Worm (Caenorhabditis elegans) whole organism, L1 larva: ENCODE data around the gene srz-6.

Source experiments
- C04F5.9 ChIP-seq: sonication (generic microtip); optimal IDR thresholded peaks from 2 replicates; lab custom pipeline; 2016; ENCODE audit warnings: missing genetic modification characterization, missing compliant biosample characterization
- C34B4.2 ChIP-seq: sonication (generic microtip); optimal IDR thresholded peaks from 2 replicates; lab custom pipeline; 2017; ENCODE audit warnings: mild to moderate bottlenecking, missing genetic modification characterization, missing compliant biosample characterization
- F16B12.6 ChIP-seq: fragments of 150-350 bp; optimal IDR thresholded peaks from 2 replicates; lab custom pipeline; 2014; ENCODE audit warnings: missing biosample characterization, missing genetic modification characterization
- Y116A8C.19 ChIP-seq: sonication (generic microtip); optimal IDR thresholded peaks from 2 replicates; lab custom pipeline; 2016; ENCODE audit warnings: missing compliant biosample characterization, missing genetic modification characterization, borderline replicate concordance
- aha-1 ChIP-seq: fragments of 150-350 bp; optimal IDR thresholded peaks from 2 replicates; lab custom pipeline; 2014; ENCODE audit warnings: missing biosample characterization, missing genetic modification characterization
- alr-1 ChIP-seq: fragments of 200-800 bp; sonication (Bioruptor generic); optimal IDR thresholded peaks from 2 replicates; lab custom pipeline; 2018; ENCODE audit warnings: borderline replicate concordance, mild to moderate bottlenecking, missing genetic modification characterization, missing compliant biosample characterization
- ceh-63 ChIP-seq: fragments of 200-800 bp; sonication (Bioruptor generic); optimal IDR thresholded peaks from 2 replicates; lab custom pipeline; 2018; ENCODE audit warnings: mild to moderate bottlenecking, missing genetic modification characterization, missing compliant biosample characterization
- efl-1 ChIP-seq, 4 experiments: fragments of 150-350 bp; optimal IDR thresholded peaks in 3 of 4; peaks in 1 of 4; 1 replicate in 1 of 4; 2 replicates in 3 of 4; lab custom pipeline; 2014; ENCODE audit warnings: missing biosample characterization in 2 of 4, missing genetic modification characterization in 2 of 4, missing genetic modification reagents in 2 of 4
- egl-27 ChIP-seq, 2 experiments: fragments of 150-350 bp in 1 of 2; sonication (generic microtip); optimal IDR thresholded peaks; 3 replicates each; lab custom pipeline; 2017 to 2018; ENCODE audit warnings: missing biosample characterization in 2 of 2, missing genetic modification characterization in 2 of 2, missing genetic modification reagents in 2 of 2
- elt-2 ChIP-seq: sonication (generic microtip); optimal IDR thresholded peaks from 2 replicates; lab custom pipeline; 2016; ENCODE audit warnings: missing genetic modification characterization, mild to moderate bottlenecking, inconsistent platforms, missing compliant biosample characterization, missing genetic modification reagents
- elt-3 ChIP-seq, 6 experiments: fragments of 150-350 bp in 1 of 6; sonication (generic microtip); optimal IDR thresholded peaks; 2 replicates each; lab custom pipeline; 2017 to 2018; ENCODE audit warnings: missing biosample characterization in 6 of 6, missing genetic modification characterization in 6 of 6, inconsistent platforms in 1 of 6
- ets-5 ChIP-seq: fragments of 200-800 bp; sonication (Bioruptor generic); IDR thresholded peaks from 2 replicates; pipeline ENCODE4 v1.3.6; 2022; ENCODE audit warnings: missing genetic modification characterization, missing compliant biosample characterization
- fkh-4 ChIP-seq: sonication (generic microtip); optimal IDR thresholded peaks from 2 replicates; lab custom pipeline; 2016; ENCODE audit warnings: missing compliant biosample characterization, missing genetic modification characterization, borderline replicate concordance
- fos-1 ChIP-seq: fragments of 150-350 bp; optimal IDR thresholded peaks from 2 replicates; lab custom pipeline; 2014; ENCODE audit warnings: missing biosample characterization, missing genetic modification characterization
- grh-1 ChIP-seq: fragments of 200-800 bp; sonication (Bioruptor generic); IDR thresholded peaks from 2 replicates; pipeline ENCODE4 v1.3.6; 2022; ENCODE audit warnings: missing genetic modification reagents, missing genetic modification characterization, missing compliant biosample characterization
- hlh-4 ChIP-seq: sonication (generic microtip); optimal IDR thresholded peaks from 2 replicates; lab custom pipeline; 2016; ENCODE audit warnings: mild to moderate bottlenecking, missing genetic modification characterization, missing compliant biosample characterization
- jun-1 ChIP-seq: fragments of 150-350 bp; optimal IDR thresholded peaks from 2 replicates; lab custom pipeline; 2014; ENCODE audit warnings: missing biosample characterization, missing genetic modification reagents, missing genetic modification characterization
- lin-14 ChIP-seq: fragments of 200-800 bp; sonication (Bioruptor generic); optimal IDR thresholded peaks from 2 replicates; lab custom pipeline; 2018; ENCODE audit warnings: mild to moderate bottlenecking, missing genetic modification characterization, moderate library complexity, missing compliant biosample characterization
- lin-35 ChIP-seq, 2 experiments: fragments of 150-350 bp; optimal IDR thresholded peaks; 2 replicates each; lab custom pipeline; 2014; ENCODE audit warnings: missing biosample characterization in 2 of 2, missing genetic modification characterization in 2 of 2, missing genetic modification reagents in 2 of 2
- lin-39 ChIP-seq: fragments of 150-350 bp; optimal IDR thresholded peaks from 2 replicates; lab custom pipeline; 2014; ENCODE audit warnings: missing biosample characterization, missing genetic modification reagents, missing genetic modification characterization
- mab-9 ChIP-seq: fragments of 200-800 bp; sonication (Bioruptor generic); IDR thresholded peaks from 2 replicates; pipeline ENCODE4 v1.3.6; 2022; ENCODE audit warnings: missing genetic modification reagents, missing genetic modification characterization, missing compliant biosample characterization
- mef-2 ChIP-seq: fragments of 150-350 bp; optimal IDR thresholded peaks from 2 replicates; lab custom pipeline; 2014; ENCODE audit warnings: missing biosample characterization, missing genetic modification characterization
- nhr-11 ChIP-seq: fragments of 150-350 bp; optimal IDR thresholded peaks from 2 replicates; lab custom pipeline; 2014; ENCODE audit warnings: missing biosample characterization, missing genetic modification characterization
- nhr-20 ChIP-seq: sonication (generic microtip); optimal IDR thresholded peaks from 2 replicates; lab custom pipeline; 2016; ENCODE audit warnings: mild to moderate bottlenecking, missing genetic modification characterization, missing compliant biosample characterization
- nhr-47 ChIP-seq: sonication (generic microtip); optimal IDR thresholded peaks from 2 replicates; lab custom pipeline; 2016; ENCODE audit warnings: mild to moderate bottlenecking, missing genetic modification characterization, moderate library complexity, missing compliant biosample characterization
- pag-3 ChIP-seq: sonication (generic microtip); optimal IDR thresholded peaks from 2 replicates; lab custom pipeline; 2017; ENCODE audit warnings: missing genetic modification characterization, mild to moderate bottlenecking, missing compliant biosample characterization, antibody characterized with exemption, borderline replicate concordance; ENCODE audit not compliant: insufficient read depth
- rnt-1 ChIP-seq: sonication (generic microtip); optimal IDR thresholded peaks from 2 replicates; lab custom pipeline; 2016; ENCODE audit warnings: mild to moderate bottlenecking, missing genetic modification characterization, moderate library complexity, missing compliant biosample characterization
- skn-1 ChIP-seq: fragments of 150-350 bp; optimal IDR thresholded peaks from 2 replicates; lab custom pipeline; 2014; ENCODE audit warnings: missing biosample characterization, missing genetic modification characterization
- snpc-4 ChIP-seq: fragments of 150-350 bp; optimal IDR thresholded peaks from 2 replicates; lab custom pipeline; 2014; ENCODE audit warnings: missing biosample characterization, missing genetic modification characterization
- sptf-1 ChIP-seq: fragments of 150-350 bp; optimal IDR thresholded peaks from 2 replicates; lab custom pipeline; 2014; ENCODE audit warnings: missing biosample characterization, missing genetic modification characterization
- swsn-7 ChIP-seq: sonication (generic microtip); optimal IDR thresholded peaks from 2 replicates; lab custom pipeline; 2016; ENCODE audit warnings: missing genetic modification characterization, missing compliant biosample characterization
- tlp-1 ChIP-seq: fragments of 150-350 bp; optimal IDR thresholded peaks from 2 replicates; lab custom pipeline; 2014; ENCODE audit warnings: missing biosample characterization, missing genetic modification characterization
- unc-86 ChIP-seq: sonication (generic microtip); optimal IDR thresholded peaks from 2 replicates; lab custom pipeline; 2016; ENCODE audit warnings: missing genetic modification characterization, missing compliant biosample characterization
- xbp-1 ChIP-seq: sonication (generic microtip); optimal IDR thresholded peaks from 2 replicates; lab custom pipeline; 2016; ENCODE audit warnings: missing genetic modification characterization, missing compliant biosample characterization
- zip-4 ChIP-seq: fragments of 200-800 bp; sonication (Bioruptor generic); optimal IDR thresholded peaks from 2 replicates; lab custom pipeline; 2018; ENCODE audit warnings: mild to moderate bottlenecking, missing genetic modification characterization, moderate library complexity, missing compliant biosample characterization
- ztf-11 ChIP-seq, 2 experiments: sonication (generic microtip); optimal IDR thresholded peaks; 2 replicates each; lab custom pipeline; 2016 to 2017; ENCODE audit warnings: missing genetic modification characterization in 2 of 2, missing biosample characterization in 1 of 2, missing compliant biosample characterization in 1 of 2
- ztf-4 ChIP-seq: fragments of 150-350 bp; optimal IDR thresholded peaks from 2 replicates; lab custom pipeline; 2014; ENCODE audit warnings: missing biosample characterization, missing genetic modification characterization

Gene srz-6

ce11 chrII:12519616-12520015 is 27.6 kb downstream of the srz-6 start, which contains the start of gene ceh-99:
Gene ceh-99 (plus strand): TSS chrII:12519981.
- no peak for TF ChIP-seq zip-4 (GFP tag; lab: Kevin White, UChicago)
- no peak for TF ChIP-seq swsn-7 (tag; lab: Kevin White, UChicago)
- TF ChIP-seq sptf-1, result no peak
- TF ChIP-seq Y116A8C.19 (tag; lab: Kevin White, UChicago), result no peak
- TF ChIP-seq jun-1, result no peak
- no peak for TF ChIP-seq unc-86 (tag; lab: Kevin White, UChicago)
- TF ChIP-seq pag-3 (tag; lab: Kevin White, UChicago), result no peak
- TF ChIP-seq rnt-1, result no peak
- no peak for TF ChIP-seq alr-1 (tag; lab: Kevin White, UChicago)
- TF ChIP-seq elt-2 (tag; lab: Kevin White, UChicago), result no peak
- TF ChIP-seq ztf-4, result no peak
- no peak for TF ChIP-seq egl-27 (tag; optimal IDR thresholded peaks at IDR 0.05; lab: Kevin White, UChicago)
- no peak for TF ChIP-seq nhr-11 (tag; lab: Kevin White, UChicago)
- TF ChIP-seq lin-35 (GFP tag; optimal IDR thresholded peaks at IDR 0.05; lab: Kevin White, UChicago), result no peak
- no peak for TF ChIP-seq hlh-4 (tag; lab: Kevin White, UChicago)
- no peak for TF ChIP-seq fos-1
- TF ChIP-seq xbp-1 (tag; lab: Kevin White, UChicago), result no peak
- no peak for TF ChIP-seq C04F5.9 (tag; lab: Kevin White, UChicago)
- no peak for TF ChIP-seq nhr-20 (tag; lab: Kevin White, UChicago)

- TF ChIP-seq mab-9, result no peak
- no peak for TF ChIP-seq nhr-47 (tag; lab: Kevin White, UChicago)
- no peak for TF ChIP-seq skn-1 (tag; lab: Kevin White, UChicago)
- TF ChIP-seq efl-1 (optimal IDR thresholded peaks at IDR 0.05; lab: Kevin White, UChicago), result no peak
- no peak for TF ChIP-seq efl-1 (GFP tag; optimal IDR thresholded peaks at IDR 0.05 in 1 of 2; lab: Kevin White, UChicago)
- TF ChIP-seq tlp-1 (tag; lab: Kevin White, UChicago), result no peak
- TF ChIP-seq F16B12.6, result no peak
- TF ChIP-seq C34B4.2 (tag; lab: Kevin White, UChicago), result no peak
- TF ChIP-seq lin-14, result no peak
- no peak for TF ChIP-seq aha-1 (tag; lab: Kevin White, UChicago)
Measured at ce11 chrII:12525526-12525925, 33.5 kb downstream of the srz-6 start, which contains the start of gene srx-118. Gene srx-118 (plus strand): TSS chrII:12525826.

- no peak for TF ChIP-seq grh-1 (GFP tag; lab: Robert Waterston, UW)
- TF ChIP-seq snpc-4 (tag; lab: Kevin White, UChicago), result no peak
- no peak for TF ChIP-seq lin-35 (GFP tag; optimal IDR thresholded peaks at IDR 0.05; lab: Kevin White, UChicago)
- TF ChIP-seq ceh-63, result no peak
- no peak for TF ChIP-seq fkh-4 (tag; lab: Kevin White, UChicago)
- TF ChIP-seq unc-86 (tag; lab: Kevin White, UChicago), result no peak
- no peak for TF ChIP-seq ets-5
- no peak for TF ChIP-seq elt-2 (tag; lab: Kevin White, UChicago)
- no peak for TF ChIP-seq lin-14
- no peak for TF ChIP-seq mef-2 (tag; lab: Kevin White, UChicago)
- TF ChIP-seq ztf-11 (tag; optimal IDR thresholded peaks at IDR 0.05; lab: Kevin White, UChicago), result no peak
- no peak for TF ChIP-seq skn-1 (tag; lab: Kevin White, UChicago)
- no peak for TF ChIP-seq swsn-7 (tag; lab: Kevin White, UChicago)
- no peak for TF ChIP-seq lin-39 (tag; lab: Kevin White, UChicago)
- no peak for TF ChIP-seq C04F5.9 (tag; lab: Kevin White, UChicago)
- no peak for TF ChIP-seq elt-3 (tag; optimal IDR thresholded peaks at IDR 0.05; lab: Kevin White, UChicago)
- no peak for TF ChIP-seq ztf-4
Measured at ce11 chrII:12527947-12528346, 35.9 kb downstream of the srz-6 start, which contains the start of gene srx-119. Gene srx-119 (plus strand): TSS chrII:12528247.
